Fruit fly (Drosophila melanogaster): ENCODE data around the gene cona.

The cona gene

DNA sequence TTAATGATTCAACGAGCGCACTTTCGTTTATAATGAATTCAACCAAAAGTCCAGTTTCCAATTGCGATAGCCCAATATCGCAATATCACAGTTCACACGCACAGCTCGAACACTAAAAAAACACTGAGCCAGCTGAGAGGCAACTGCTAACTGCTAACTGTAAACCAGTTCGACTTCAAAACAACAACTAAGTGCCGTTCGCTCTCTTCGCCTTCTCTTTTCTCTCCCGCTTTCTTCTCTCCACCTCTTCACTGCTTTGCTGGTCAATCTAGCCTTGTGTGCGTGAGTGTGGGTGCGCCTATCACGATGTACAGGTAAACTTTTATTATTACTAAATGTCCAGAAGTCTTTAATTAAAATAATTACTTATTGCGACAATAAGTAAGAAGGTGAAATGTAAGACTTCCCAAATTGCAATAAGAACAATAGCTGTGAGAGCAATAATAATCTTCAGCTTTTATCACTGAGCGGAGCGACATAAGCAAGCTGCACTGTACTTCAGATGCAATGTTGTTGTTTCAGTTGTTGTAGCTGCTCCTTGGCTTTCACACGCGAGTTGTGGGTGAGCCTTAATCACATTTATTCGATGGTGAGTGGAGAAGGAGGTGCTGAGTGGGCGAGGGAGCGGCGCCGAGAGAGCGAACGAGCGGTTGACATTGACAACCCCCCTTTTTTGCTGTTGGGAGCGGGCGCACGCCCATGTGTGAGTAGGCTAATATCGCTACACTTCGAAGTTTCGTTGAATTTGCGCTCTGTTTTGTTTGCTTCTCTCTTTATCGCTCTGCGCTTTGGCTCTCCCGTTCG is 11.4 kb downstream of the cona start, which contains the start of gene Vti1b (continued):
- TF ChIP-seq CG3407 (GFP tag; optimal IDR thresholded peaks at IDR 0.05) (peak; percentile 90), dpn (GFP tag; optimal IDR thresholded peaks at IDR 0.05) (peak; percentile 84 to 96), CG16815 (GFP tag; optimal IDR thresholded peaks at IDR 0.05) (peak; percentile 94), Xbp1 (GFP tag; optimal IDR thresholded peaks at IDR 0.05) (peak; percentile 96), CG31388 (GFP tag; optimal IDR thresholded peaks at IDR 0.05) (peak; percentile 83), ssp (GFP tag; IDR thresholded peaks at IDR 0.05) (peak; percentile 87), CG11695 (GFP tag; IDR thresholded peaks at IDR 0.05) (peak; percentile 91), sim (GFP tag; IDR thresholded peaks at IDR 0.05) (peak; percentile 73), hbn (GFP tag; IDR thresholded peaks at IDR 0.05; ENCODE audit: partially characterized antibody) (0 out of 2 replicates have a peak, but pooled peaks have one; percentile 35), CG4730 (GFP tag; IDR thresholded peaks at IDR 0.05) (peak; percentile 92), CG8765 (GFP tag; IDR thresholded peaks at IDR 0.05) (peak; percentile 73), nerfin-1 (tag; optimal IDR thresholded peaks at IDR 0.05) (peak; percentile 89), repo (GFP tag; optimal IDR thresholded peaks at IDR 0.05) (peak; percentile 75), mld (GFP tag; IDR thresholded peaks at IDR 0.05; ENCODE audit: partially characterized antibody) (no peak), fd64A (GFP tag; optimal IDR thresholded peaks at IDR 0.05) (peak; percentile 86), H15 (GFP tag; IDR thresholded peaks at IDR 0.05) (peak; percentile 91), Dfd (GFP tag; optimal IDR thresholded peaks at IDR 0.05) (no peak), dmrt99B (tag; optimal IDR thresholded peaks at IDR 0.05) (peak; percentile 95), Scr (GFP tag; IDR thresholded peaks at IDR 0.05; ENCODE audit: partially characterized antibody) (no peak), CG34422 (GFP tag; IDR thresholded peaks at IDR 0.05) (peak; percentile 89), Ravus (GFP tag; IDR thresholded peaks at IDR 0.05) (peak; percentile 82), CG12942 (GFP tag; optimal IDR thresholded peaks at IDR 0.05) (peak; percentile 90), MESR4 (GFP tag; optimal IDR thresholded peaks at IDR 0.05) (peak; percentile 24), ase (GFP tag; IDR thresholded peaks at IDR 0.05) (peak; percentile 85), Atf3 (GFP tag; optimal IDR thresholded peaks at IDR 0.05) (peak; percentile 94), CG18619 (GFP tag; optimal IDR thresholded peaks at IDR 0.05) (peak; percentile 90), CG12299 (tag; optimal IDR thresholded peaks at IDR 0.05) (peak; percentile 79), CG1529 (GFP tag; optimal IDR thresholded peaks at IDR 0.05) (peak; percentile 93), NfI (GFP tag; optimal IDR thresholded peaks at IDR 0.05) (peak; percentile 95), dmrt11E (tag; optimal IDR thresholded peaks at IDR 0.05) (peak; percentile 94), nmo (GFP tag; optimal IDR thresholded peaks at IDR 0.05) (peak; percentile 96), Optix (GFP tag; IDR thresholded peaks at IDR 0.05) (peak; percentile 92), CG30403 (GFP tag; optimal IDR thresholded peaks at IDR 0.05) (peak; percentile 95), Rfx (GFP tag; IDR thresholded peaks at IDR 0.05) (peak; percentile 92), trh (GFP tag; optimal IDR thresholded peaks at IDR 0.05) (peak; percentile 63), CG31441 (GFP tag; IDR thresholded peaks at IDR 0.05) (peak; percentile 86), ems (GFP tag; optimal IDR thresholded peaks at IDR 0.05) (peak; percentile 91), HLH3B (GFP tag; IDR thresholded peaks at IDR 0.05) (peak; percentile 93), kay (GFP tag; optimal IDR thresholded peaks at IDR 0.05) (peak; percentile 82), pros (GFP tag; optimal IDR thresholded peaks at IDR 0.05) (peak; percentile 95), CG9437 (GFP tag; optimal IDR thresholded peaks at IDR 0.05) (peak; percentile 81), CG1792 (GFP tag; optimal IDR thresholded peaks at IDR 0.05) (peak; percentile 88), CG7271 (tag; optimal IDR thresholded peaks at IDR 0.05) (peak; percentile 70), CG11504 (tag; optimal IDR thresholded peaks at IDR 0.05) (peak; percentile 95), ato (GFP tag; IDR thresholded peaks at IDR 0.05; ENCODE audit: partially characterized antibody) (no peak), Fer2 (tag; optimal IDR thresholded peaks at IDR 0.05) (peak; percentile 73), CG15696 (tag; optimal IDR thresholded peaks at IDR 0.05) (peak; percentile 76), Usf (GFP tag; optimal IDR thresholded peaks at IDR 0.05) (peak; percentile 83), esg (GFP tag; conservative IDR thresholded peaks at IDR 0.05) (peak; percentile 92)
